Worm (Caenorhabditis elegans) whole organism, L4 larva: Measurements from ENCODE around the gene mml-1.

Experiments used
- T20F7.1 ChIP-seq: fragments of 200-800 bp; sonication (Bioruptor generic); optimal IDR thresholded peaks from 2 replicates; lab custom pipeline; 2018; ENCODE audit warnings: mild to moderate bottlenecking, missing genetic modification characterization, missing compliant biosample characterization
- Y48G9A.11 ChIP-seq: fragments of 200-800 bp; sonication (Bioruptor generic); IDR thresholded peaks from 2 replicates; pipeline ENCODE4 v1.3.6; 2022; ENCODE audit warnings: missing genetic modification reagents, missing genetic modification characterization, missing compliant biosample characterization
- Y5F2A.4 ChIP-seq: fragments of 200-800 bp; sonication (Bioruptor generic); optimal IDR thresholded peaks from 2 replicates; lab custom pipeline; 2018; ENCODE audit warnings: mild to moderate bottlenecking, missing genetic modification characterization, missing compliant biosample characterization
- ces-1 ChIP-seq: fragments of 150-350 bp; sonication (generic microtip); optimal IDR thresholded peaks from 4 replicates; lab custom pipeline; 2014; ENCODE audit warnings: missing biosample characterization, missing genetic modification reagents, missing genetic modification characterization
- daf-12 ChIP-seq: fragments of 150-350 bp; optimal IDR thresholded peaks from 2 replicates; lab custom pipeline; 2014; ENCODE audit warnings: missing biosample characterization, missing genetic modification reagents, missing genetic modification characterization
- daf-19 ChIP-seq: fragments of 200-800 bp; sonication (Bioruptor generic); conservative IDR thresholded peaks from 2 replicates; pipeline ENCODE4 v1.3.6; 2022; ENCODE audit warnings: missing genetic modification characterization, missing compliant biosample characterization
- egl-27 ChIP-seq: sonication (generic microtip); optimal IDR thresholded peaks from 3 replicates; lab custom pipeline; 2017; ENCODE audit warnings: missing biosample characterization, missing genetic modification reagents, missing genetic modification characterization
- nhr-76 ChIP-seq: fragments of 150-350 bp; optimal IDR thresholded peaks from 2 replicates; lab custom pipeline; 2014; ENCODE audit warnings: missing biosample characterization, missing genetic modification characterization
- unc-62 ChIP-seq, 3 experiments: fragments of 150-350 bp in 1 of 3; sonication (generic microtip); optimal IDR thresholded peaks in 2 of 3; peaks in 1 of 3; 1 replicate in 1 of 3; 2 replicates in 2 of 3; lab custom pipeline; 2014 to 2017; ENCODE audit warnings: missing biosample characterization in 3 of 3, missing genetic modification characterization in 3 of 3, missing genetic modification reagents in 3 of 3, missing genotype in 1 of 3
- ztf-11 ChIP-seq: fragments of 150-350 bp; optimal IDR thresholded peaks from 2 replicates; lab custom pipeline; 2014; ENCODE audit warnings: missing biosample characterization, missing genetic modification characterization

ce11 chrIII:7331671-7332070 is 42.9 kb downstream of the mml-1 start:
- no peak for TF ChIP-seq egl-27 (tag; lab: Kevin White, UChicago)
- no peak for TF ChIP-seq nhr-76 (tag; lab: Kevin White, UChicago)
- TF ChIP-seq ztf-11, result no peak
- TF ChIP-seq unc-62 (GFP tag; optimal IDR thresholded peaks at IDR 0.05 in 1 of 2; lab: Kevin White, UChicago), result peak in 1 of 2 experiments; percentile 87
- TF ChIP-seq unc-62 (tag; optimal IDR thresholded peaks at IDR 0.05; lab: Kevin White, UChicago), result no peak
- TF ChIP-seq daf-19, result no peak
- no peak for TF ChIP-seq ces-1
- TF ChIP-seq daf-12, result no peak
- no peak for TF ChIP-seq Y48G9A.11 (GFP tag; lab: Robert Waterston, UW)
- TF ChIP-seq T20F7.1 (GFP tag; lab: Kevin White, UChicago), result no peak
- no peak for TF ChIP-seq Y5F2A.4 (GFP tag; lab: Kevin White, UChicago)
